Worm (Caenorhabditis elegans) whole organism, L2 larva: ENCODE results near the gene C05C8.7.
A peak's percentile ranks its signal among the peaks of the same experiment; 100 is the strongest.

Experiments
- C34F6.9 ChIP-seq: fragments of 150-350 bp; optimal IDR thresholded peaks from 2 replicates; lab custom pipeline; 2014; ENCODE audit warnings: missing biosample characterization, missing genetic modification characterization
- F13H6.1 ChIP-seq: sonication (generic microtip); optimal IDR thresholded peaks from 2 replicates; lab custom pipeline; 2016; ENCODE audit warnings: missing genetic modification characterization, missing compliant biosample characterization
- R02D3.7 ChIP-seq: fragments of 150-350 bp; optimal IDR thresholded peaks from 2 replicates; lab custom pipeline; 2014; ENCODE audit warnings: missing biosample characterization, missing genetic modification characterization
- Y55F3AM.14 ChIP-seq: fragments of 200-800 bp; sonication (Bioruptor generic); optimal IDR thresholded peaks from 2 replicates; lab custom pipeline; 2018; ENCODE audit warnings: mild to moderate bottlenecking, missing genetic modification characterization, missing compliant biosample characterization
- ZK546.5 ChIP-seq: sonication (generic microtip); optimal IDR thresholded peaks from 2 replicates; lab custom pipeline; 2017; ENCODE audit warnings: missing biosample characterization, missing genetic modification characterization
- alr-1 ChIP-seq: fragments of 150-350 bp; optimal IDR thresholded peaks from 2 replicates; lab custom pipeline; 2014; ENCODE audit warnings: missing biosample characterization, missing genetic modification characterization
- aly-2 ChIP-seq: fragments of 150-350 bp; optimal IDR thresholded peaks from 2 replicates; lab custom pipeline; 2014; ENCODE audit warnings: missing biosample characterization, missing genetic modification characterization
- ama-1 ChIP-seq: fragments of 150-350 bp; optimal IDR thresholded peaks from 2 replicates; lab custom pipeline; 2018; ENCODE audit warnings: inconsistent platforms
- blmp-1 ChIP-seq: sonication (generic microtip); optimal IDR thresholded peaks from 2 replicates; lab custom pipeline; 2017; ENCODE audit warnings: missing genetic modification characterization, mild to moderate bottlenecking, missing compliant biosample characterization, antibody characterized with exemption, moderate library complexity; ENCODE audit not compliant: insufficient read depth
- ceh-16 ChIP-seq: fragments of 150-350 bp; optimal IDR thresholded peaks from 2 replicates; lab custom pipeline; 2014; ENCODE audit warnings: missing biosample characterization, missing genetic modification characterization
- ceh-82 ChIP-seq: fragments of 150-350 bp; optimal IDR thresholded peaks from 2 replicates; lab custom pipeline; 2014; ENCODE audit warnings: missing biosample characterization, missing genetic modification characterization
- crh-2 ChIP-seq: sonication (generic microtip); optimal IDR thresholded peaks from 2 replicates; lab custom pipeline; 2017; ENCODE audit warnings: missing biosample characterization, missing genetic modification characterization
- dmd-4 ChIP-seq: sonication (generic microtip); optimal IDR thresholded peaks from 2 replicates; lab custom pipeline; 2017; ENCODE audit warnings: missing biosample characterization, missing genetic modification characterization
- egl-27 ChIP-seq: sonication (generic microtip); optimal IDR thresholded peaks from 3 replicates; lab custom pipeline; 2017; ENCODE audit warnings: missing biosample characterization, missing genetic modification reagents, missing genetic modification characterization
- elt-1 ChIP-seq: fragments of 150-350 bp; optimal IDR thresholded peaks from 2 replicates; lab custom pipeline; 2014; ENCODE audit warnings: missing biosample characterization, missing genetic modification characterization
- elt-3 ChIP-seq: sonication (generic microtip); optimal IDR thresholded peaks from 2 replicates; lab custom pipeline; 2017; ENCODE audit warnings: missing biosample characterization, missing genetic modification characterization
- fos-1 ChIP-seq: fragments of 150-350 bp; optimal IDR thresholded peaks from 2 replicates; lab custom pipeline; 2014; ENCODE audit warnings: missing biosample characterization, missing genetic modification characterization
- gmeb-1 ChIP-seq: fragments of 150-350 bp; optimal IDR thresholded peaks from 2 replicates; lab custom pipeline; 2014; ENCODE audit warnings: missing biosample characterization, missing genetic modification characterization
- lin-11 ChIP-seq: fragments of 150-350 bp; sonication (generic microtip); optimal IDR thresholded peaks from 2 replicates; lab custom pipeline; 2014; ENCODE audit warnings: missing biosample characterization, missing genetic modification characterization, inconsistent platforms, mixed read lengths
- lin-13 ChIP-seq: fragments of 150-350 bp; optimal IDR thresholded peaks from 2 replicates; lab custom pipeline; 2014; ENCODE audit warnings: missing biosample characterization, missing genetic modification reagents, missing genetic modification characterization
- lin-39 ChIP-seq: fragments of 150-350 bp; optimal IDR thresholded peaks from 2 replicates; lab custom pipeline; 2014; ENCODE audit warnings: missing biosample characterization, missing genetic modification reagents, missing genetic modification characterization
- lsy-2 ChIP-seq, 2 experiments: fragments of 150-350 bp in 1 of 2; sonication (generic microtip) in 1 of 2; optimal IDR thresholded peaks; 2 replicates each; lab custom pipeline; 2014 to 2017; ENCODE audit warnings: missing biosample characterization in 2 of 2, missing genetic modification characterization in 2 of 2
- mab-5 ChIP-seq: fragments of 150-350 bp; optimal IDR thresholded peaks from 2 replicates; lab custom pipeline; 2014; ENCODE audit warnings: missing biosample characterization, missing genetic modification characterization
- mbf-1 ChIP-seq: sonication (generic microtip); optimal IDR thresholded peaks from 2 replicates; lab custom pipeline; 2017; ENCODE audit warnings: missing biosample characterization, missing genetic modification characterization
- mdl-1 ChIP-seq, 2 experiments: fragments of 150-350 bp in 1 of 2; sonication (generic microtip) in 1 of 2; optimal IDR thresholded peaks; 2 replicates each; lab custom pipeline; 2017; ENCODE audit warnings: missing biosample characterization in 2 of 2, missing genetic modification characterization in 2 of 2
- nhr-10 ChIP-seq: sonication (generic microtip); optimal IDR thresholded peaks from 2 replicates; lab custom pipeline; 2017; ENCODE audit warnings: missing biosample characterization, missing genetic modification characterization
- nhr-11 ChIP-seq: fragments of 150-350 bp; optimal IDR thresholded peaks from 2 replicates; lab custom pipeline; 2014; ENCODE audit warnings: missing biosample characterization, missing genetic modification characterization
- nhr-12 ChIP-seq: fragments of 150-350 bp; optimal IDR thresholded peaks from 2 replicates; lab custom pipeline; 2014; ENCODE audit warnings: missing biosample characterization, missing genetic modification characterization
- nhr-129 ChIP-seq: fragments of 150-350 bp; optimal IDR thresholded peaks from 2 replicates; lab custom pipeline; 2014; ENCODE audit warnings: missing biosample characterization, missing genetic modification characterization
- nhr-21 ChIP-seq: fragments of 150-350 bp; optimal IDR thresholded peaks from 2 replicates; lab custom pipeline; 2014; ENCODE audit warnings: missing biosample characterization, missing genetic modification characterization
- nhr-23 ChIP-seq: fragments of 150-350 bp; optimal IDR thresholded peaks from 2 replicates; lab custom pipeline; 2014; ENCODE audit warnings: missing biosample characterization, missing genetic modification reagents, missing genetic modification characterization
- nhr-237 ChIP-seq: fragments of 150-350 bp; optimal IDR thresholded peaks from 2 replicates; lab custom pipeline; 2014; ENCODE audit warnings: missing biosample characterization, missing genetic modification characterization
- nhr-25 ChIP-seq: fragments of 150-350 bp; sonication (generic microtip); optimal IDR thresholded peaks from 3 replicates; lab custom pipeline; 2014; ENCODE audit warnings: missing biosample characterization, missing genetic modification characterization
- nhr-6 ChIP-seq: fragments of 150-350 bp; optimal IDR thresholded peaks from 2 replicates; lab custom pipeline; 2014; ENCODE audit warnings: missing biosample characterization, missing genetic modification characterization
- nhr-77 ChIP-seq: fragments of 150-350 bp; optimal IDR thresholded peaks from 2 replicates; lab custom pipeline; 2014; ENCODE audit warnings: missing biosample characterization, missing genetic modification characterization
- peb-1 ChIP-seq: fragments of 150-350 bp; optimal IDR thresholded peaks from 2 replicates; lab custom pipeline; 2014; ENCODE audit warnings: missing biosample characterization, missing genetic modification characterization
- sem-4 ChIP-seq: fragments of 150-350 bp; optimal IDR thresholded peaks from 2 replicates; lab custom pipeline; 2014; ENCODE audit warnings: missing biosample characterization, missing genetic modification reagents, missing genetic modification characterization
- skn-1 ChIP-seq: sonication (generic microtip); optimal IDR thresholded peaks from 2 replicates; lab custom pipeline; 2017; ENCODE audit warnings: missing biosample characterization, missing genetic modification characterization
- sma-3 ChIP-seq: sonication (generic microtip); optimal IDR thresholded peaks from 2 replicates; lab custom pipeline; 2016; ENCODE audit warnings: missing genetic modification reagents, missing genetic modification characterization, missing compliant biosample characterization
- sma-9 ChIP-seq, 2 experiments: fragments of 150-350 bp in 1 of 2; sonication (generic microtip) in 1 of 2; optimal IDR thresholded peaks; 2 replicates each; lab custom pipeline; 2014 to 2016; ENCODE audit warnings: missing genetic modification characterization in 2 of 2, mild to moderate bottlenecking in 1 of 2, missing biosample characterization in 1 of 2, missing compliant biosample characterization in 1 of 2, missing genetic modification reagents in 1 of 2, moderate library complexity in 1 of 2
- snpc-4 ChIP-seq: fragments of 150-350 bp; optimal IDR thresholded peaks from 2 replicates; lab custom pipeline; 2014; ENCODE audit warnings: missing biosample characterization, missing genetic modification characterization
- unc-39 ChIP-seq: fragments of 150-350 bp; optimal IDR thresholded peaks from 2 replicates; lab custom pipeline; 2014; ENCODE audit warnings: missing biosample characterization, missing genetic modification characterization
- unc-55 ChIP-seq: fragments of 150-350 bp; sonication (generic microtip); optimal IDR thresholded peaks from 3 replicates; lab custom pipeline; 2014; ENCODE audit warnings: missing biosample characterization, missing genetic modification reagents, missing genetic modification characterization
- unc-62 ChIP-seq: fragments of 150-350 bp; optimal IDR thresholded peaks from 2 replicates; lab custom pipeline; 2014; ENCODE audit warnings: missing biosample characterization, missing genetic modification reagents, missing genetic modification characterization
- zag-1 ChIP-seq: fragments of 150-350 bp; optimal IDR thresholded peaks from 2 replicates; lab custom pipeline; 2014; ENCODE audit warnings: missing biosample characterization, missing genetic modification characterization
- ztf-1 ChIP-seq: fragments of 200-800 bp; sonication (Bioruptor generic); conservative IDR thresholded peaks from 2 replicates; pipeline ENCODE4 v1.3.6; 2022; ENCODE audit warnings: missing genetic modification characterization, missing compliant biosample characterization
- ztf-11 ChIP-seq: sonication (generic microtip); optimal IDR thresholded peaks from 2 replicates; lab custom pipeline; 2017; ENCODE audit warnings: missing biosample characterization, missing genetic modification characterization
- ztf-4 ChIP-seq: fragments of 150-350 bp; optimal IDR thresholded peaks from 2 replicates; lab custom pipeline; 2014; ENCODE audit warnings: missing biosample characterization, missing genetic modification characterization

Gene C05C8.7

ce11 chrV:7237133-7237532 is 9.7 kb downstream of the C05C8.7 start, which contains the start of gene hyls-1:
hyls-1 (plus strand) TSS chrV:7237381.
- peak; percentile 85 for TF ChIP-seq sma-3 (GFP tag; lab: Kevin White, UChicago)
- peak; percentile 52 for TF ChIP-seq zag-1 (tag; lab: Kevin White, UChicago)
- peak; percentile 83 for TF ChIP-seq lin-13
- no peak for TF ChIP-seq lin-39 (tag; lab: Kevin White, UChicago)
- TF ChIP-seq nhr-237 = peak; percentile 57
- peak; percentile 18 for TF ChIP-seq snpc-4 (tag; lab: Kevin White, UChicago)
- TF ChIP-seq egl-27 = no peak
- peak; percentile 85 for TF ChIP-seq nhr-25
- peak; percentile 40 for TF ChIP-seq blmp-1
- TF ChIP-seq nhr-129 = peak; percentile 80
- peak; percentile 64 for TF ChIP-seq skn-1
- TF ChIP-seq lsy-2 (tag; optimal IDR thresholded peaks at IDR 0.05; lab: Kevin White, UChicago) = peak; percentile 71 to 88
- TF ChIP-seq nhr-23 (tag; lab: Kevin White, UChicago) = no peak
- TF ChIP-seq fos-1 = peak; percentile 29
- TF ChIP-seq gmeb-1 (tag; lab: Kevin White, UChicago) = peak; percentile 97
- no peak for TF ChIP-seq alr-1 (tag; lab: Kevin White, UChicago)
- peak; percentile 1 for TF ChIP-seq R02D3.7 (tag; lab: Kevin White, UChicago)
- TF ChIP-seq mbf-1 (tag; lab: Kevin White, UChicago) = no peak
- TF ChIP-seq ZK546.5 (tag; lab: Kevin White, UChicago) = peak; percentile 16
- TF ChIP-seq nhr-77 (tag; lab: Kevin White, UChicago) = no peak
- TF ChIP-seq ztf-1 = no peak
- TF ChIP-seq ama-1 (lab: Kevin White, UChicago) = no peak
- no peak for TF ChIP-seq nhr-6 (tag; lab: Kevin White, UChicago)
- TF ChIP-seq elt-1 (tag; lab: Kevin White, UChicago) = no peak
- TF ChIP-seq elt-3 (tag; lab: Kevin White, UChicago) = no peak
- TF ChIP-seq nhr-12 (tag; lab: Kevin White, UChicago) = no peak
- no peak for TF ChIP-seq ceh-16 (tag; lab: Kevin White, UChicago)
- TF ChIP-seq aly-2 (tag; lab: Kevin White, UChicago) = no peak
- TF ChIP-seq ztf-11 (tag; lab: Kevin White, UChicago) = no peak
- TF ChIP-seq ztf-4 (tag; lab: Kevin White, UChicago) = peak; percentile 53
- TF ChIP-seq ceh-82 (tag; lab: Kevin White, UChicago) = peak; percentile 73
- peak; percentile 91 for TF ChIP-seq crh-2 (tag; lab: Kevin White, UChicago)
- TF ChIP-seq unc-62 = no peak
- peak; percentile 77 for TF ChIP-seq sma-9 (GFP tag; optimal IDR thresholded peaks at IDR 0.05; lab: Kevin White, UChicago)
- no peak for TF ChIP-seq sma-9 (tag; optimal IDR thresholded peaks at IDR 0.05; lab: Kevin White, UChicago)
- TF ChIP-seq Y55F3AM.14 (GFP tag; lab: Kevin White, UChicago) = no peak
- TF ChIP-seq C34F6.9 (tag; lab: Kevin White, UChicago) = peak; percentile 79
- TF ChIP-seq dmd-4 (tag; lab: Kevin White, UChicago) = no peak
- TF ChIP-seq nhr-10 (tag; lab: Kevin White, UChicago) = no peak
- TF ChIP-seq unc-55 (GFP tag; lab: Kevin White, UChicago) = peak; percentile 95
- peak; percentile 88 for TF ChIP-seq lin-11
- TF ChIP-seq mab-5 = peak; percentile 64
- peak; percentile 70 for TF ChIP-seq sem-4
- TF ChIP-seq F13H6.1 (tag; lab: Kevin White, UChicago) = peak; percentile 78
- no peak for TF ChIP-seq unc-39 (tag; lab: Kevin White, UChicago)
- no peak for TF ChIP-seq mdl-1 (tag; optimal IDR thresholded peaks at IDR 0.05; lab: Kevin White, UChicago)
- TF ChIP-seq nhr-11 = no peak
- no peak for TF ChIP-seq peb-1 (tag; lab: Kevin White, UChicago)
- peak; percentile 70 for TF ChIP-seq nhr-21 (tag; lab: Kevin White, UChicago)
- TF ChIP-seq, all 48 proteins: peak for 25

ce11 chrV:7237094-7237132 is 9.9 kb downstream of the C05C8.7 start, which contains the start of gene hpo-9:
hpo-9 (minus strand) TSS chrV:7237130.
- TF ChIP-seq unc-39 (tag; lab: Kevin White, UChicago) (no peak), nhr-129 (no peak), snpc-4 (tag; lab: Kevin White, UChicago) (no peak), elt-1 (tag; lab: Kevin White, UChicago) (no peak), C34F6.9 (tag; lab: Kevin White, UChicago) (no peak), nhr-11 (no peak), nhr-6 (tag; lab: Kevin White, UChicago) (no peak), ZK546.5 (tag; lab: Kevin White, UChicago) (no peak), ceh-16 (tag; lab: Kevin White, UChicago) (no peak), aly-2 (tag; lab: Kevin White, UChicago) (no peak), ztf-4 (tag; lab: Kevin White, UChicago) (no peak), skn-1 (no peak), R02D3.7 (tag; lab: Kevin White, UChicago) (no peak), dmd-4 (tag; lab: Kevin White, UChicago) (no peak)
- TF ChIP-seq, all 48 proteins: peak for 0
